Fruit fly (Drosophila melanogaster) whole organism, embryonic: ENCODE measurements around the gene InR.
A peak's percentile ranks its signal among the peaks of the same experiment; 100 is the strongest.

Experiments
- Atf-2 ChIP-seq: fragments of 200-800 bp; sonication (Bioruptor generic); optimal IDR thresholded peaks from 2 replicates; lab custom pipeline; 2016; ENCODE audit warnings: missing biosample characterization, missing genetic modification characterization
- C15 ChIP-seq: fragments of 200-800 bp; sonication (Bioruptor generic); IDR thresholded peaks from 3 replicates; pipeline ENCODE4 v1.3.6; 2022; ENCODE audit warnings: missing biosample characterization, missing genetic modification characterization
- CG10431 ChIP-seq: fragments of 200-800 bp; sonication (Bioruptor generic); optimal IDR thresholded peaks from 3 replicates; lab custom pipeline; 2018; ENCODE audit warnings: missing biosample characterization, mild to moderate bottlenecking, missing genetic modification characterization
- CG11695 ChIP-seq: fragments of 200-800 bp; sonication (Bioruptor generic); IDR thresholded peaks from 3 replicates; pipeline ENCODE4 v1.3.6; 2022; ENCODE audit warnings: missing biosample characterization, missing genetic modification characterization
- CG11696 ChIP-seq: fragments of 200-800 bp; sonication (Bioruptor generic); IDR thresholded peaks from 2 replicates; pipeline ENCODE4 v1.3.6; 2022; ENCODE audit warnings: missing biosample characterization, missing genetic modification characterization
- CG12391 ChIP-seq: fragments of 200-800 bp; sonication (Bioruptor generic); optimal IDR thresholded peaks from 3 replicates; lab custom pipeline; 2018; ENCODE audit warnings: missing biosample characterization, mild to moderate bottlenecking, missing genetic modification characterization, moderate library complexity
- CG1647 ChIP-seq: fragments of 200-800 bp; sonication (Bioruptor generic); optimal IDR thresholded peaks from 3 replicates; lab custom pipeline; 2016; ENCODE audit warnings: missing biosample characterization, missing genetic modification characterization
- CG17912 ChIP-seq: fragments of 200-800 bp; sonication (Bioruptor generic); optimal IDR thresholded peaks from 2 replicates; lab custom pipeline; 2018; ENCODE audit warnings: missing biosample characterization, mild to moderate bottlenecking, missing genetic modification characterization
- CG18619 ChIP-seq: fragments of 200-800 bp; sonication (Bioruptor generic); optimal IDR thresholded peaks from 3 replicates; lab custom pipeline; 2017; ENCODE audit warnings: missing biosample characterization, mild to moderate bottlenecking, missing genetic modification characterization
- CG34224 ChIP-seq: fragments of 200-800 bp; sonication (Bioruptor generic); IDR thresholded peaks from 3 replicates; pipeline ENCODE4 v1.3.6; 2022; ENCODE audit warnings: missing biosample characterization, missing genetic modification characterization; ENCODE audit not compliant: partially characterized antibody
- CG4282 ChIP-seq: fragments of 200-800 bp; sonication (Bioruptor generic); optimal IDR thresholded peaks from 2 replicates; lab custom pipeline; 2016; ENCODE audit warnings: missing biosample characterization, missing genetic modification characterization
- CG4707 ChIP-seq: fragments of 200-800 bp; sonication (Bioruptor generic); optimal IDR thresholded peaks from 2 replicates; lab custom pipeline; 2018; ENCODE audit warnings: missing biosample characterization, mild to moderate bottlenecking, missing genetic modification characterization, moderate library complexity
- CG7372 ChIP-seq: fragments of 200-800 bp; sonication (Bioruptor generic); IDR thresholded peaks from 2 replicates; pipeline ENCODE4 v1.3.6; 2022; ENCODE audit warnings: missing biosample characterization, missing genetic modification characterization
- CG9215 ChIP-seq: fragments of 200-800 bp; sonication (Bioruptor generic); IDR thresholded peaks from 2 replicates; pipeline ENCODE4 v1.3.6; 2022; ENCODE audit warnings: missing biosample characterization, missing genetic modification characterization
- CTCF ChIP-seq: fragments of 200-800 bp; sonication (Bioruptor generic); optimal IDR thresholded peaks from 2 replicates; lab custom pipeline; 2017; ENCODE audit warnings: missing biosample characterization, mild to moderate bottlenecking, missing genetic modification characterization, moderate library complexity
- CoRest ChIP-seq: fragments of 200-800 bp; sonication (Bioruptor generic); optimal IDR thresholded peaks from 3 replicates; lab custom pipeline; 2018; ENCODE audit warnings: missing biosample characterization, mild to moderate bottlenecking, missing genetic modification characterization, moderate library complexity
- D ChIP-seq, 2 experiments: fragments of 200-800 bp in 1 of 2; fragments of >200 bp in 1 of 2; sonication (Bioruptor generic) in 1 of 2; optimal IDR thresholded peaks; 2 replicates in 1 of 2; 3 replicates in 1 of 2; lab custom pipeline; 2017; ENCODE audit warnings: mild to moderate bottlenecking in 1 of 2, missing biosample characterization in 1 of 2, missing genetic modification characterization in 1 of 2, missing genetic modification reagents in 1 of 2
- D19A ChIP-seq: fragments of 200-800 bp; optimal IDR thresholded peaks from 3 replicates; lab custom pipeline; 2019; ENCODE audit warnings: missing biosample characterization, mild to moderate bottlenecking, missing genetic modification characterization, moderate library complexity
- Dip2 ChIP-seq: fragments of 200-800 bp; sonication (Bioruptor generic); IDR thresholded peaks from 2 replicates; pipeline ENCODE4 v1.3.6; 2022; ENCODE audit warnings: missing biosample characterization, missing genetic modification characterization
- E2f1 ChIP-seq: fragments of 200-800 bp; sonication (Bioruptor generic); IDR thresholded peaks from 2 replicates; pipeline ENCODE4 v1.3.6; 2022; ENCODE audit warnings: missing biosample characterization, missing genetic modification characterization
- ERR ChIP-seq: fragments of 200-800 bp; sonication (Bioruptor generic); optimal IDR thresholded peaks from 2 replicates; lab custom pipeline; 2016; ENCODE audit warnings: missing biosample characterization, missing genetic modification characterization
- Ets65A ChIP-seq: fragments of 200-800 bp; sonication (Bioruptor generic); peaks from one replicate; lab custom pipeline; 2016; ENCODE audit warnings: missing biosample characterization, missing genetic modification characterization
- Fer3 ChIP-seq: fragments of 200-800 bp; sonication (Bioruptor generic); optimal IDR thresholded peaks from 2 replicates; lab custom pipeline; 2018; ENCODE audit warnings: missing biosample characterization, mild to moderate bottlenecking, missing genetic modification characterization, moderate library complexity
- HLH3B ChIP-seq: fragments of 200-800 bp; sonication (Bioruptor generic); IDR thresholded peaks from 2 replicates; pipeline ENCODE4 v1.3.6; 2022; ENCODE audit warnings: missing biosample characterization, missing genetic modification characterization
- Hr3 ChIP-seq: fragments of 200-800 bp; sonication (Bioruptor generic); optimal IDR thresholded peaks from 3 replicates; lab custom pipeline; 2016; ENCODE audit warnings: missing biosample characterization, missing genetic modification characterization
- Kr ChIP-seq: fragments of 200-800 bp; sonication (Bioruptor generic); optimal IDR thresholded peaks from 2 replicates; lab custom pipeline; 2017; ENCODE audit warnings: missing biosample characterization, mild to moderate bottlenecking, missing genetic modification characterization
- Opbp ChIP-seq: fragments of 200-800 bp; sonication (Bioruptor generic); IDR thresholded peaks from 3 replicates; pipeline ENCODE4 v1.3.6; 2022; ENCODE audit warnings: missing biosample characterization, missing genetic modification characterization; ENCODE audit not compliant: partially characterized antibody
- Ravus ChIP-seq: fragments of 200-800 bp; sonication (Bioruptor generic); IDR thresholded peaks from 2 replicates; pipeline ENCODE4 v1.3.6; 2022; ENCODE audit warnings: missing biosample characterization, missing genetic modification characterization
- Xrp1 ChIP-seq: fragments of 200-800 bp; sonication (Bioruptor generic); IDR thresholded peaks from 2 replicates; pipeline ENCODE4 v1.3.6; 2022; ENCODE audit warnings: missing biosample characterization, missing genetic modification characterization
- YL-1 ChIP-seq: fragments of 200-800 bp; sonication (Bioruptor generic); optimal IDR thresholded peaks from 3 replicates; lab custom pipeline; 2017; ENCODE audit warnings: missing biosample characterization, mild to moderate bottlenecking, missing genetic modification characterization
- bcd ChIP-seq: fragments of 200-800 bp; sonication (Bioruptor generic); optimal IDR thresholded peaks from 2 replicates; lab custom pipeline; 2017; ENCODE audit warnings: missing biosample characterization, mild to moderate bottlenecking, missing genetic modification characterization
- bowl ChIP-seq: fragments of 200-800 bp; sonication (Bioruptor generic); IDR thresholded peaks from 2 replicates; pipeline ENCODE4 v1.3.6; 2022; ENCODE audit warnings: missing biosample characterization, missing genetic modification characterization
- caup ChIP-seq: fragments of 200-800 bp; sonication (Bioruptor generic); optimal IDR thresholded peaks from 3 replicates; lab custom pipeline; 2017; ENCODE audit warnings: missing biosample characterization, mild to moderate bottlenecking, missing genetic modification characterization, moderate library complexity; ENCODE audit not compliant: severe bottlenecking
- dati ChIP-seq: fragments of 200-800 bp; sonication (Bioruptor generic); IDR thresholded peaks from 2 replicates; pipeline ENCODE4 v1.3.6; 2022; ENCODE audit warnings: missing biosample characterization, missing genetic modification characterization
- fd3F ChIP-seq: fragments of 200-800 bp; sonication (Bioruptor generic); optimal IDR thresholded peaks from 2 replicates; lab custom pipeline; 2018; ENCODE audit warnings: missing biosample characterization, mild to moderate bottlenecking, missing genetic modification characterization, moderate library complexity
- fd96Cb ChIP-seq: fragments of 200-800 bp; sonication (Bioruptor generic); optimal IDR thresholded peaks from 2 replicates; lab custom pipeline; 2018; ENCODE audit warnings: missing biosample characterization, mild to moderate bottlenecking, missing genetic modification characterization, moderate library complexity
- ftz-f1 ChIP-seq: fragments of 200-800 bp; sonication (Bioruptor generic); optimal IDR thresholded peaks from 2 replicates; lab custom pipeline; 2016; ENCODE audit warnings: missing biosample characterization, missing genetic modification characterization
- her ChIP-seq: fragments of 200-800 bp; sonication (Bioruptor generic); optimal IDR thresholded peaks from 2 replicates; lab custom pipeline; 2016; ENCODE audit warnings: missing biosample characterization, missing genetic modification characterization
- insv ChIP-seq, 2 experiments: fragments of 200-800 bp; sonication (Bioruptor generic); optimal IDR thresholded peaks; 3 replicates each; lab custom pipeline; 2016 to 2018; ENCODE audit warnings: missing biosample characterization in 2 of 2, missing genetic modification characterization in 2 of 2
- ken ChIP-seq: fragments of 200-800 bp; sonication (Bioruptor generic); IDR thresholded peaks from 3 replicates; pipeline ENCODE4 v1.3.6; 2022; ENCODE audit warnings: missing biosample characterization, missing genetic modification characterization
- lbe ChIP-seq: fragments of 200-800 bp; sonication (Bioruptor generic); optimal IDR thresholded peaks from 2 replicates; lab custom pipeline; 2016; ENCODE audit warnings: missing biosample characterization, mild to moderate bottlenecking, missing genetic modification characterization
- maf-S ChIP-seq: fragments of 200-800 bp; sonication (Bioruptor generic); optimal IDR thresholded peaks from 2 replicates; lab custom pipeline; 2016; ENCODE audit warnings: missing biosample characterization, missing genetic modification characterization
- nerfin-1 ChIP-seq: fragments of 200-800 bp; sonication (Bioruptor generic); optimal IDR thresholded peaks from 3 replicates; lab custom pipeline; 2019; ENCODE audit warnings: missing biosample characterization, mild to moderate bottlenecking, missing genetic modification characterization, moderate library complexity
- nerfin-2 ChIP-seq: fragments of 200-800 bp; sonication (Bioruptor generic); IDR thresholded peaks from 2 replicates; pipeline ENCODE4 v1.3.6; 2022; ENCODE audit warnings: missing biosample characterization, missing genetic modification characterization; ENCODE audit not compliant: partially characterized antibody
- oc ChIP-seq: fragments of 200-800 bp; sonication (Bioruptor generic); optimal IDR thresholded peaks from 2 replicates; lab custom pipeline; 2018; ENCODE audit warnings: missing biosample characterization, mild to moderate bottlenecking, missing genetic modification characterization, moderate library complexity
- org-1 ChIP-seq: fragments of 200-800 bp; sonication (Bioruptor generic); optimal IDR thresholded peaks from 2 replicates; lab custom pipeline; 2017; ENCODE audit warnings: missing biosample characterization, missing genetic modification characterization
- slou ChIP-seq: fragments of 200-800 bp; sonication (Bioruptor generic); optimal IDR thresholded peaks from 3 replicates; lab custom pipeline; 2016; ENCODE audit warnings: missing biosample characterization, missing genetic modification characterization
- ssp ChIP-seq: fragments of 200-800 bp; sonication (Bioruptor generic); IDR thresholded peaks from 2 replicates; pipeline ENCODE4 v1.3.6; 2022; ENCODE audit warnings: missing biosample characterization, missing genetic modification characterization
- tgo ChIP-seq: fragments of 200-800 bp; sonication (Bioruptor generic); IDR thresholded peaks from 3 replicates; pipeline ENCODE4 v1.3.6; 2022; ENCODE audit warnings: missing biosample characterization, missing genetic modification characterization
- tll ChIP-seq, 2 experiments: fragments of 200-800 bp in 1 of 2; fragments of >200 bp in 1 of 2; sonication (Bioruptor generic) in 1 of 2; optimal IDR thresholded peaks; 2 replicates each; lab custom pipeline; 2017 to 2019; ENCODE audit warnings: missing biosample characterization in 2 of 2, missing genetic modification characterization in 2 of 2, mild to moderate bottlenecking in 1 of 2, moderate library complexity in 1 of 2
- trem ChIP-seq: fragments of 200-800 bp; optimal IDR thresholded peaks from 3 replicates; lab custom pipeline; 2019; ENCODE audit warnings: missing biosample characterization, mild to moderate bottlenecking, missing genetic modification characterization, moderate library complexity
- zen2 ChIP-seq: fragments of 200-800 bp; sonication (Bioruptor generic); IDR thresholded peaks from 3 replicates; pipeline ENCODE4 v1.3.6; 2022; ENCODE audit warnings: missing biosample characterization, missing genetic modification characterization; ENCODE audit not compliant: partially characterized antibody

Gene InR

dm6 chr3R:21598605-21599004 lies 20.5 kb downstream of the InR start (continued):
- TF ChIP-seq lbe (GFP tag; lab: Kevin White, UChicago) (no peak), Ravus (GFP tag; lab: Robert Waterston, UW) (no peak), Dip2 (GFP tag; lab: Robert Waterston, UW) (no peak), CG34224 (no peak), nerfin-2 (no peak), Xrp1 (GFP tag; lab: Robert Waterston, UW) (no peak; the same call in 1 of the 2 replicates), C15 (no peak), CoRest (tag; lab: Kevin White, UChicago) (peak; percentile 35), CG7372 (no peak), ssp (no peak), ftz-f1 (GFP tag; lab: Kevin White, UChicago) (no peak), zen2 (GFP tag; lab: Robert Waterston, UW) (no peak), maf-S (no peak), tgo (GFP tag; lab: Robert Waterston, UW) (no peak), CG4282 (no peak), fd96Cb (tag; lab: Kevin White, UChicago) (no peak), E2f1 (GFP tag; lab: Robert Waterston, UW) (no peak), CTCF (GFP tag; lab: Kevin White, UChicago) (no peak), Hr3 (GFP tag; lab: Kevin White, UChicago) (no peak), org-1 (no peak), CG4707 (GFP tag; lab: Kevin White, UChicago) (no peak), D (optimal IDR thresholded peaks at IDR 0.05; lab: Kevin White, UChicago) (peak; percentile 87), D (GFP tag; optimal IDR thresholded peaks at IDR 0.05; lab: Kevin White, UChicago) (peak; percentile 39), Atf-2 (no peak), CG11696 (GFP tag; lab: Robert Waterston, UW) (no peak), Ets65A (no peak), CG12391 (no peak), bcd (no peak), caup (GFP tag; lab: Kevin White, UChicago) (no peak), CG9215 (no peak), CG18619 (GFP tag; lab: Kevin White, UChicago) (no peak), ken (GFP tag; lab: Robert Waterston, UW) (no peak), trem (tag; lab: Kevin White, UChicago) (no peak), tll (GFP tag; optimal IDR thresholded peaks at IDR 0.05; lab: Kevin White, UChicago) (peak; percentile 6 to 39), Opbp (GFP tag; lab: Robert Waterston, UW) (0 out of 3 replicates have a peak, but pooled peaks have one; percentile 20), HLH3B (GFP tag; lab: Robert Waterston, UW) (no peak), ERR (GFP tag; lab: Kevin White, UChicago) (no peak), Fer3 (no peak), Kr (peak; percentile 20), bowl (no peak), fd3F (no peak), oc (tag; lab: Kevin White, UChicago) (peak; percentile 33), insv (GFP tag; optimal IDR thresholded peaks at IDR 0.05; lab: Kevin White, UChicago) (no peak), her (GFP tag; lab: Kevin White, UChicago) (no peak), dati (GFP tag; lab: Robert Waterston, UW) (no peak), nerfin-1 (tag; lab: Kevin White, UChicago) (peak; percentile 58), YL-1 (no peak), CG10431 (GFP tag; lab: Kevin White, UChicago) (no peak), CG17912 (no peak), CG1647 (no peak), CG11695 (GFP tag; lab: Robert Waterston, UW) (no peak), D19A (tag; lab: Kevin White, UChicago) (no peak), slou (GFP tag; lab: Kevin White, UChicago) (no peak)
